Worm (Caenorhabditis elegans): ENCODE measurements around the gene acly-1.
A peak's percentile ranks its signal among the peaks of the same experiment; 100 is the strongest.

Gene acly-1

DNA sequence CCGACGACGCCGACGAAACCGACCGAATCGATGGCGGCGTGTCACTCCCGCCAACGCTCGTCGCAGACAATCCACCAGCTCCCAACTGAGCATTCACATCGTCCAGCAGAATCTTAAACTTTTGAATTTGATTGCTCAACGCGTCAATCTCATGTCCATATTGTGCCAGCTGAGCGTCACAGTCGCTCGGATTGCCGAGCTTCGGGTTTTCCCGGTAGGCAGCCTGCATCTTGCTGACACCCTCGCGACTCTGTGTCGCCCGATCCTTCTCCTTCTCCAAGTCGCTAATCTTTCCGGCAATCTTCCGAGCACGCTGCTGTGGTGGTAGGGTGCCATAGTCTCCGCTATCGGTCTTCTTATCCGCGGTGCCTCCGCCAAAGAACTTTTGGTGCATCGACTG lies 33.0 kb downstream of the acly-1 start:
- TF ChIP-seq lsy-2 (tag; optimal IDR thresholded peaks at IDR 0.05) (no peak), elt-3 (tag; optimal IDR thresholded peaks at IDR 0.05) (no peak), fos-1 (tag; optimal IDR thresholded peaks at IDR 0.05) (no peak), R02D3.7 (tag; optimal IDR thresholded peaks at IDR 0.05) (no peak), crh-2 (tag; optimal IDR thresholded peaks at IDR 0.05) (no peak), dmd-4 (tag; optimal IDR thresholded peaks at IDR 0.05) (no peak), blmp-1 (tag; optimal IDR thresholded peaks at IDR 0.05; ENCODE audit: insufficient read depth) (no peak)

DNA sequence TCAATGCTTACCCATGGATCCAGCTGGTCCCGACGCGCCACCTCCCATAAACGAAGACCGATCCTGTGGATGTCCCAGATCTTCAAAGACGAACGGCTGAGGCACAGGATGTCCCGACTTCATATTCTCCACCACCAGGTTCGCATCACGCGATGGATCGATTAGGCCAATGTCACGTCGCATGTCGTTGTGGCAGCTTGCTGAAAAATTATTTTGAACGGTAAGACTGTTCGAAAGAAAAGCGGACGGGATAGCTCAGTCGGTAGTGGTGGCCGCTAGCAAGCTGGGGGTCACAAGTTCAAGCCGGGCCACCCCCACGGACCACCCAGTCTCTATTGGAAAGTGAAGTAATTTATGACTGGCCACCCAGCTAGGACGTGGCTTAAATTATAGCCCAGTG lies 33.8 kb downstream of the acly-1 start:
- TF ChIP-seq nhr-11 (tag; optimal IDR thresholded peaks at IDR 0.05) (no peak), alr-1 (tag; optimal IDR thresholded peaks at IDR 0.05) (no peak), nhr-10 (tag; optimal IDR thresholded peaks at IDR 0.05) (no peak), lin-39 (tag; optimal IDR thresholded peaks at IDR 0.05) (no peak), F13H6.1 (tag; optimal IDR thresholded peaks at IDR 0.05) (no peak), nhr-21 (tag; optimal IDR thresholded peaks at IDR 0.05) (no peak), Y55F3AM.14 (GFP tag; optimal IDR thresholded peaks at IDR 0.05) (no peak), unc-55 (GFP tag; optimal IDR thresholded peaks at IDR 0.05) (no peak), mab-5 (tag; optimal IDR thresholded peaks at IDR 0.05) (no peak), ceh-16 (tag; optimal IDR thresholded peaks at IDR 0.05) (no peak), ztf-4 (tag; optimal IDR thresholded peaks at IDR 0.05) (no peak), nhr-25 (tag; optimal IDR thresholded peaks at IDR 0.05) (no peak), nhr-12 (tag; optimal IDR thresholded peaks at IDR 0.05) (no peak), dmd-4 (tag; optimal IDR thresholded peaks at IDR 0.05) (no peak)

DNA sequence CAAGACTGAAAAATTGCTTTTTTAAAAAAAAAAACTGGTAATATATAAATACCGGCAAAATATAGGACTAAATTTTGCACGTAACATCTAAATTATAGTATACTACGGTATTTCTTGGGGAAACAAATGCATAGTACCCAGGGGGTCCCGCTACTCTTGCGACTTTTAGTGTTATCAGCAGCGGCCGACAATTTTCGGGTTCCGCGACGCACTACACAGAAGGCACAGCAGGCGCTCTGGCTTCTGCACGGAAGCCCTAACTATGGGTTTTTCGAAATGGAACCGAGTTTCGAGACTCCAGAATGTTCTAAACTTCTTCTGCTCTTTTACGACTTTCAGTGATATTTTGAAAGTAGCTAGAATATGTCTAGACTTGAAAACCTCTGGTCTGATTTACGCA lies 37.2 kb downstream of the acly-1 start:
- TF ChIP-seq snpc-4 (tag; optimal IDR thresholded peaks at IDR 0.05) = peak; percentile 54
- TF ChIP-seq unc-39 (tag; optimal IDR thresholded peaks at IDR 0.05) = no peak

DNA sequence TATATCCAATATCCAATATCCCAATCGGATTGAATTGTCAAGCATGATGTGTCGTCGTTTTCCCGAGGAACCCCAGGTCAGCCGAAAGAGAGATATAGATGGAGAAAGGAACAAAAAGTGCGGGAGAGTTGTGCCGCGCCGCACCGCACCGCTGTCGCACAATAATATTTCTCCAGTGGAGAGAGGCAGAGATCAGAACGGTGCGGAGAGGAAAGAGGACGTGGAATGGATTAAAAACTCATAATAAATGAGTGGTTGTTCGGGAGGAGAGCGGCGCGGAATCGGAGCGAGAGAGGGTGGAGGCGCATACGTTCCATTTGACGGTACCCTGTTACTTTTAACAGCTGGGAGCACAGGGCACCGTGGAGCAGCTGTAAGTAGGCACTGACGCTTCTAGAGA lies 38.2 kb downstream of the acly-1 start:
- TF ChIP-seq peb-1 (tag; optimal IDR thresholded peaks at IDR 0.05) = no peak
- no peak for TF ChIP-seq skn-1 (tag; optimal IDR thresholded peaks at IDR 0.05)
- no peak for TF ChIP-seq alr-1 (tag; optimal IDR thresholded peaks at IDR 0.05)
- TF ChIP-seq ceh-82 (tag; optimal IDR thresholded peaks at IDR 0.05) = no peak
- no peak for TF ChIP-seq unc-39 (tag; optimal IDR thresholded peaks at IDR 0.05)
- TF ChIP-seq mbf-1 (tag; optimal IDR thresholded peaks at IDR 0.05) = no peak
- TF ChIP-seq nhr-129 (tag; optimal IDR thresholded peaks at IDR 0.05) = no peak
- TF ChIP-seq nhr-237 (tag; optimal IDR thresholded peaks at IDR 0.05) = no peak
- TF ChIP-seq sem-4 (tag; optimal IDR thresholded peaks at IDR 0.05) = no peak
- TF ChIP-seq aly-2 (tag; optimal IDR thresholded peaks at IDR 0.05) = no peak
- TF ChIP-seq fos-1 (tag; optimal IDR thresholded peaks at IDR 0.05) = no peak
- no peak for TF ChIP-seq ama-1 (optimal IDR thresholded peaks at IDR 0.05)
- TF ChIP-seq elt-1 (tag; optimal IDR thresholded peaks at IDR 0.05) = no peak
- no peak for TF ChIP-seq nhr-21 (tag; optimal IDR thresholded peaks at IDR 0.05)

DNA sequence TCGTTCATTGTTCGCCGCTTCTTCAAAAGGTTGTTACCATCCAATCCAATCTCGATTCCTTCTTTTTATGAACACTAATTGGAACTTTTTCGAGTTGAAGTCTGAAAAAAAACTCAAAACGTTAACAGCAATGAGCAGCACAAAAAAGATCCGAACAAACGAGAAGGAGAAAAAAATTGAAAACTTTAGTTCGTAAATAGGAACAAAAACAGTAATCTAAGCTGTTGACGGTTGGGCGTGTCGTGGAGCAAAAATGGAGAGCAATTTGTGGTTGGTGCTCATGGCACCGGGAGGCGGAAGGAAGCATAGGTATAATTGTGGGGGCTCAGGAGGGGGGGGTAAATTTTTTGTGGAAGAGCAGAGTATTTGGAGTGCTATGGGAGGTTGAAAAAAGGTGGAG lies 42.0 kb downstream of the acly-1 start, which contains the start of gene toca-1:
TSS of gene toca-1 (minus strand) at position 101 of the 400 bp plus-strand sequence.
- TF ChIP-seq lin-39 (tag; optimal IDR thresholded peaks at IDR 0.05) (no peak), fos-1 (tag; optimal IDR thresholded peaks at IDR 0.05) (no peak), gmeb-1 (tag; optimal IDR thresholded peaks at IDR 0.05) (no peak), ceh-82 (tag; optimal IDR thresholded peaks at IDR 0.05) (no peak), mab-5 (tag; optimal IDR thresholded peaks at IDR 0.05) (no peak), sma-9 (GFP tag; optimal IDR thresholded peaks at IDR 0.05) (no peak), sma-9 (tag; optimal IDR thresholded peaks at IDR 0.05) (no peak), elt-3 (tag; optimal IDR thresholded peaks at IDR 0.05) (no peak), ztf-4 (tag; optimal IDR thresholded peaks at IDR 0.05) (no peak)

DNA sequence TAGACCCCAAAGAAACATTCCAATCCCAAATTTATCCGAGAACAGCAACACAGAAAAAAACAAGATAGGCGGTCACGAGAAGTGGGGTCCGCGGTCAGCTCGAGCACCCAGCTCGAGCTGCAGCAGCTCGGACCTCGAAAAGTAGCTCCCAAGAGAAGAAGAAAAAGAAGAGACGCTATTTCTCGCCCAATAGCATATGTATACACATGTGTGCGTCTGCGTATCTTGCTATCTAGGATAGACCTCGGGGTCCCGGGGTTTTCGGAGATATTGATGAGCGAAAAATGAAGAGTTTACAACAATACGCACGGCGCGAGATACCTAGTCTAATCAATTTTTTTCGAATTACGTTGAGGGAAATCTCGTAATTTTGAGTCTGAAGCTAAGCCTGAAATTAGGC lies 42.7 kb downstream of the acly-1 start:
- TF ChIP-seq snpc-4 (tag; optimal IDR thresholded peaks at IDR 0.05) (no peak), mdl-1 (tag; optimal IDR thresholded peaks at IDR 0.05) (peak in 1 of 2 experiments; percentile 3), unc-55 (GFP tag; optimal IDR thresholded peaks at IDR 0.05) (peak; percentile 46), nhr-129 (tag; optimal IDR thresholded peaks at IDR 0.05) (peak; percentile 62), C34F6.9 (tag; optimal IDR thresholded peaks at IDR 0.05) (peak; percentile 45), mab-5 (tag; optimal IDR thresholded peaks at IDR 0.05) (no peak), nhr-25 (tag; optimal IDR thresholded peaks at IDR 0.05) (no peak), F13H6.1 (tag; optimal IDR thresholded peaks at IDR 0.05) (peak; percentile 47), lsy-2 (tag; optimal IDR thresholded peaks at IDR 0.05) (peak in 1 of 2 experiments; percentile 54)

All from whole organism, L2 larva.